Fruit fly (Drosophila melanogaster) whole organism, embryonic: Measurements from ENCODE around the gene Dtg.

Experiments
- Abd-B ChIP-seq: fragments of 200-800 bp; sonication (Bioruptor generic); optimal IDR thresholded peaks from 2 replicates; lab custom pipeline; 2018; ENCODE audit warnings: missing biosample characterization, mild to moderate bottlenecking, missing genetic modification characterization, moderate library complexity
- Asciz ChIP-seq: fragments of 200-800 bp; sonication (Bioruptor generic); optimal IDR thresholded peaks from 2 replicates; lab custom pipeline; 2017; ENCODE audit warnings: missing biosample characterization, mild to moderate bottlenecking, missing genetic modification characterization, missing genetic modification reagents
- B-H2 ChIP-seq: fragments of 200-800 bp; sonication (Bioruptor generic); optimal IDR thresholded peaks from 2 replicates; lab custom pipeline; 2018; ENCODE audit warnings: missing biosample characterization, mild to moderate bottlenecking, missing genetic modification characterization
- Bteb2 ChIP-seq: fragments of 200-800 bp; sonication (Bioruptor generic); optimal IDR thresholded peaks from 2 replicates; lab custom pipeline; 2016; ENCODE audit warnings: missing biosample characterization, missing genetic modification characterization
- CG10274 ChIP-seq: fragments of 200-800 bp; sonication (Bioruptor generic); optimal IDR thresholded peaks from 3 replicates; lab custom pipeline; 2017; ENCODE audit warnings: missing biosample characterization, mild to moderate bottlenecking, missing genetic modification characterization
- CG10366 ChIP-seq: fragments of 200-800 bp; sonication (Bioruptor generic); IDR thresholded peaks from 2 replicates; pipeline ENCODE4 v1.3.6; 2022; ENCODE audit warnings: missing biosample characterization, missing genetic modification characterization
- CG10431 ChIP-seq: fragments of 200-800 bp; sonication (Bioruptor generic); optimal IDR thresholded peaks from 3 replicates; lab custom pipeline; 2018; ENCODE audit warnings: missing biosample characterization, mild to moderate bottlenecking, missing genetic modification characterization
- CG10462 ChIP-seq: fragments of 200-800 bp; sonication (Bioruptor generic); optimal IDR thresholded peaks from 2 replicates; lab custom pipeline; 2016; ENCODE audit warnings: missing biosample characterization, missing genetic modification characterization
- CG10565 ChIP-seq: fragments of 200-800 bp; sonication (Bioruptor generic); optimal IDR thresholded peaks from 3 replicates; lab custom pipeline; 2016; ENCODE audit warnings: missing biosample characterization, mild to moderate bottlenecking, missing genetic modification characterization
- CG11398 ChIP-seq: fragments of 200-800 bp; sonication (Bioruptor generic); optimal IDR thresholded peaks from 2 replicates; lab custom pipeline; 2016; ENCODE audit warnings: missing biosample characterization, missing genetic modification characterization
- CG11723 ChIP-seq: fragments of 200-800 bp; sonication (Bioruptor generic); optimal IDR thresholded peaks from 2 replicates; lab custom pipeline; 2017; ENCODE audit warnings: missing biosample characterization, mild to moderate bottlenecking, missing genetic modification characterization
- CG13775 ChIP-seq: fragments of 200-800 bp; sonication (Bioruptor generic); optimal IDR thresholded peaks from 3 replicates; lab custom pipeline; 2017; ENCODE audit warnings: missing biosample characterization, mild to moderate bottlenecking, missing genetic modification characterization
- CG14014 ChIP-seq: fragments of 200-800 bp; sonication (Bioruptor generic); IDR thresholded peaks from 2 replicates; pipeline ENCODE4 v1.3.6; 2022; ENCODE audit warnings: missing biosample characterization, missing genetic modification characterization
- CG15696 ChIP-seq: fragments of 200-800 bp; sonication (Bioruptor generic); optimal IDR thresholded peaks from 2 replicates; lab custom pipeline; 2019; ENCODE audit warnings: missing biosample characterization, mild to moderate bottlenecking, missing genetic modification characterization, moderate library complexity
- CG17802 ChIP-seq: fragments of 200-800 bp; sonication (Bioruptor generic); optimal IDR thresholded peaks from 2 replicates; lab custom pipeline; 2018; ENCODE audit warnings: missing biosample characterization, mild to moderate bottlenecking, missing genetic modification characterization, moderate library complexity
- CG18476 ChIP-seq: fragments of 200-800 bp; sonication (Bioruptor generic); optimal IDR thresholded peaks from 2 replicates; lab custom pipeline; 2016; ENCODE audit warnings: missing biosample characterization, mild to moderate bottlenecking, missing genetic modification characterization
- CG2678 ChIP-seq: fragments of 200-800 bp; sonication (Bioruptor generic); optimal IDR thresholded peaks from 3 replicates; lab custom pipeline; 2019; ENCODE audit warnings: missing biosample characterization, mild to moderate bottlenecking, missing genetic modification characterization, moderate library complexity
- CG2712 ChIP-seq: fragments of 200-800 bp; optimal IDR thresholded peaks from 3 replicates; lab custom pipeline; 2019; ENCODE audit warnings: missing biosample characterization, mild to moderate bottlenecking, missing genetic modification characterization, moderate library complexity
- CG31388 ChIP-seq: fragments of 200-800 bp; sonication (Bioruptor generic); optimal IDR thresholded peaks from 2 replicates; lab custom pipeline; 2016; ENCODE audit warnings: missing biosample characterization, missing genetic modification characterization
- CG34422 ChIP-seq: fragments of 200-800 bp; sonication (Bioruptor generic); IDR thresholded peaks from 3 replicates; pipeline ENCODE4 v1.3.6; 2022; ENCODE audit warnings: missing biosample characterization, missing genetic modification characterization
- CG4617 ChIP-seq: fragments of 200-800 bp; sonication (Bioruptor generic); optimal IDR thresholded peaks from 3 replicates; lab custom pipeline; 2016; ENCODE audit warnings: missing biosample characterization, missing genetic modification characterization, borderline replicate concordance
- CG6254 ChIP-seq: fragments of 200-800 bp; sonication (Bioruptor generic); optimal IDR thresholded peaks from 3 replicates; lab custom pipeline; 2017; ENCODE audit warnings: mild to moderate bottlenecking, missing biosample characterization, missing genetic modification reagents, missing genetic modification characterization
- CG7745 ChIP-seq: fragments of 200-800 bp; sonication (Bioruptor generic); optimal IDR thresholded peaks from 2 replicates; lab custom pipeline; 2018; ENCODE audit warnings: missing biosample characterization, mild to moderate bottlenecking, missing genetic modification characterization, moderate library complexity
- CG7839 ChIP-seq: fragments of 200-800 bp; sonication (Bioruptor generic); optimal IDR thresholded peaks from 3 replicates; lab custom pipeline; 2018; ENCODE audit warnings: missing biosample characterization, mild to moderate bottlenecking, missing genetic modification characterization, moderate library complexity
- Dip3 ChIP-seq: fragments of 200-800 bp; sonication (Bioruptor generic); optimal IDR thresholded peaks from 3 replicates; lab custom pipeline; 2016; ENCODE audit warnings: missing biosample characterization, missing genetic modification characterization
- GATAe ChIP-seq: fragments of 200-800 bp; sonication (Bioruptor generic); conservative IDR thresholded peaks from 2 replicates; pipeline ENCODE4 v1.3.6; 2022; ENCODE audit warnings: missing biosample characterization, missing genetic modification characterization
- Hr78 ChIP-seq, 2 experiments: fragments of 200-800 bp in 1 of 2; fragments of >200 bp in 1 of 2; sonication (Bioruptor generic) in 1 of 2; optimal IDR thresholded peaks; 2 replicates each; lab custom pipeline; 2017 to 2019; ENCODE audit warnings: missing biosample characterization in 2 of 2, missing genetic modification characterization in 2 of 2, mild to moderate bottlenecking in 1 of 2, moderate library complexity in 1 of 2
- Lhr ChIP-seq: fragments of 200-800 bp; sonication (Bioruptor generic); optimal IDR thresholded peaks from 3 replicates; lab custom pipeline; 2017; ENCODE audit warnings: mild to moderate bottlenecking, missing biosample characterization, missing genetic modification reagents, missing genetic modification characterization
- Lpt ChIP-seq: fragments of >200 bp; optimal IDR thresholded peaks from 2 replicates; lab custom pipeline; 2018; ENCODE audit warnings: missing biosample characterization, missing genetic modification characterization
- NFAT ChIP-seq: fragments of 200-800 bp; sonication (Bioruptor generic); IDR thresholded peaks from 2 replicates; pipeline ENCODE4 v1.3.6; 2022; ENCODE audit warnings: missing biosample characterization, missing genetic modification characterization
- NK7.1 ChIP-seq: fragments of 200-800 bp; sonication (Bioruptor generic); optimal IDR thresholded peaks from 3 replicates; lab custom pipeline; 2016; ENCODE audit warnings: missing biosample characterization, missing genetic modification characterization
- Opbp ChIP-seq: fragments of 200-800 bp; sonication (Bioruptor generic); IDR thresholded peaks from 3 replicates; pipeline ENCODE4 v1.3.6; 2022; ENCODE audit warnings: missing biosample characterization, missing genetic modification characterization; ENCODE audit not compliant: partially characterized antibody
- Usf ChIP-seq: fragments of 200-800 bp; sonication (Bioruptor generic); optimal IDR thresholded peaks from 2 replicates; lab custom pipeline; 2017; ENCODE audit warnings: missing genotype, missing biosample characterization, missing genetic modification characterization
- ase ChIP-seq: fragments of 200-800 bp; sonication (Bioruptor generic); IDR thresholded peaks from 3 replicates; pipeline ENCODE4 v1.3.6; 2022; ENCODE audit warnings: missing biosample characterization, missing genetic modification characterization
- bowl ChIP-seq: fragments of 200-800 bp; sonication (Bioruptor generic); IDR thresholded peaks from 2 replicates; pipeline ENCODE4 v1.3.6; 2022; ENCODE audit warnings: missing biosample characterization, missing genetic modification characterization
- bsh ChIP-seq, 2 experiments: fragments of 200-800 bp; sonication (Bioruptor generic); optimal IDR thresholded peaks; 2 replicates each; lab custom pipeline; 2017 to 2018; ENCODE audit warnings: mild to moderate bottlenecking in 2 of 2, missing biosample characterization in 2 of 2, missing genetic modification characterization in 2 of 2, moderate library complexity in 1 of 2
- cad ChIP-seq: fragments of >200 bp; optimal IDR thresholded peaks from 2 replicates; lab custom pipeline; 2017; ENCODE audit warnings: missing biosample characterization, missing genetic modification characterization
- cwo ChIP-seq: fragments of 200-800 bp; sonication (Bioruptor generic); optimal IDR thresholded peaks from 3 replicates; lab custom pipeline; 2017; ENCODE audit warnings: missing biosample characterization, missing genetic modification characterization, mild to moderate bottlenecking, moderate library complexity, missing genetic modification reagents
- fd102C ChIP-seq: fragments of 200-800 bp; sonication (Bioruptor generic); optimal IDR thresholded peaks from 2 replicates; lab custom pipeline; 2018; ENCODE audit warnings: missing biosample characterization, mild to moderate bottlenecking, missing genetic modification characterization, moderate library complexity
- gcm2 ChIP-seq: fragments of 200-800 bp; sonication (Bioruptor generic); optimal IDR thresholded peaks from 2 replicates; lab custom pipeline; 2016; ENCODE audit warnings: missing biosample characterization, missing genetic modification characterization
- h ChIP-seq: fragments of >200 bp; optimal IDR thresholded peaks from 2 replicates; lab custom pipeline; 2017
- kah ChIP-seq: fragments of 200-800 bp; sonication (Bioruptor generic); optimal IDR thresholded peaks from 2 replicates; lab custom pipeline; 2018; ENCODE audit warnings: missing biosample characterization, mild to moderate bottlenecking, missing genetic modification characterization
- oc ChIP-seq: fragments of 200-800 bp; sonication (Bioruptor generic); optimal IDR thresholded peaks from 2 replicates; lab custom pipeline; 2018; ENCODE audit warnings: missing biosample characterization, mild to moderate bottlenecking, missing genetic modification characterization, moderate library complexity
- phol ChIP-seq: fragments of 200-800 bp; sonication (Bioruptor generic); optimal IDR thresholded peaks from 3 replicates; lab custom pipeline; 2018; ENCODE audit warnings: missing biosample characterization, mild to moderate bottlenecking, missing genetic modification characterization, moderate library complexity
- pzg ChIP-seq: fragments of 200-800 bp; sonication (Bioruptor generic); optimal IDR thresholded peaks from 3 replicates; lab custom pipeline; 2018; ENCODE audit warnings: missing biosample characterization, mild to moderate bottlenecking, missing genetic modification characterization, moderate library complexity
- so ChIP-seq: fragments of 200-800 bp; sonication (Bioruptor generic); IDR thresholded peaks from 3 replicates; pipeline ENCODE4 v1.3.6; 2022; ENCODE audit warnings: missing biosample characterization, missing genetic modification characterization
- wdn ChIP-seq: fragments of 200-800 bp; sonication (Bioruptor generic); IDR thresholded peaks from 2 replicates; pipeline ENCODE4 v1.3.6; 2022; ENCODE audit warnings: missing biosample characterization, missing genetic modification characterization
- zf30C ChIP-seq: fragments of 200-800 bp; sonication (Bioruptor generic); optimal IDR thresholded peaks from 3 replicates; lab custom pipeline; 2018; ENCODE audit warnings: missing biosample characterization, mild to moderate bottlenecking, missing genetic modification characterization
- zfh1 ChIP-seq: fragments of 200-800 bp; sonication (Bioruptor generic); IDR thresholded peaks from 3 replicates; pipeline ENCODE4 v1.3.6; 2022; ENCODE audit warnings: missing biosample characterization, missing genetic modification characterization

Dtg gene

DNA sequence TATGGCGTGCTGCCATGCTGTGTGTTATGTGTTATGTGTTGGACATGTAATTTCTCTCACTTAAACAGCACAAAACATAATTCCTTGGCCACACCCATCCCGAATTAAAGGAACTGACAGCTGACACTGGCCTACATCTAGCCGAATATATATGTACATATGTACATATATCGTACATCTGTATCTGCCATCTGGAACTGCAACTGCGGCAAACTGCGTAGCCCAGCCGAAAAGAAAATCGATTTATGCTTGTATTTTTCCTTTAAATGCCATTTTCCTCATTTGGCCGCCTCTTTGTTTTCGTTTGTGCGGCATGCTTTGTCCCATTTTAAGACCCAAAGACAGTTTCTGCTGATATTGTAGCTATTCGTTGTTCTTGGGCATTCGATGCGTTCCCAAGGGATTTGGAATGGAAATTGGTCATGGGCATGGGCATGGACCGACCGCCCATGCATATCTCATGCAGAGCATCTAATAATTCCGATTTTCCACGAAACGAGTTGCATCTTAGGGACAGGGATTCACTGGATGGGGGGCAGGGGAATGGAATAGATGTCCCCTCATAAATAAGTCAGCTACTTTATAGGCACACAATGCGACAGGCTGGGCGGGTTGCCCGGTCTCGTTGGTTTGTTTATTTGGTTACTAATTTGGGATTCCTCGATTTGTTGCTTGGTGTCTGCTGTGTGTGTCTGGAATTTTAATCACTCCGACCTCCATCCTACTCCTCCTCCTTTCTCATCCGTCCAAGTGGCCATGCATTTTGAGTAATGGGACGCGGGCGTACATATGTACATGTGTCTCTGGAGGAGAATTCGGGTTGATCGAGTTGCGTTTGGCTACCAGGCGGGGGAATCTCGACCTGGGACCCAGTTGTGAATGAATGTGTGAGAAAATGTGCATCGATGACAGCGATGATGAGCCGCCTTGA, 1.5 kb downstream of the Dtg start (continued):
- TF ChIP-seq NK7.1 (GFP tag; lab: Kevin White, UChicago) (no peak), CG7839 (tag; lab: Kevin White, UChicago) (no peak), CG17802 (no peak), cwo (GFP tag; lab: Kevin White, UChicago) (no peak), phol (tag; lab: Kevin White, UChicago) (no peak), Hr78 (GFP tag; optimal IDR thresholded peaks at IDR 0.05; lab: Kevin White, UChicago) (peak in 1 of 2 experiments; percentile 42), CG2678 (tag; lab: Kevin White, UChicago) (no peak), zfh1 (GFP tag; lab: Robert Waterston, UW) (0 out of 3 replicates have a peak, but pooled peaks have one; percentile 15), NFAT (GFP tag; lab: Robert Waterston, UW) (no peak), B-H2 (GFP tag; lab: Kevin White, UChicago) (no peak), GATAe (GFP tag; lab: Robert Waterston, UW) (no peak), h (lab: Kevin White, UChicago) (no peak), bsh (GFP tag; optimal IDR thresholded peaks at IDR 0.05; lab: Kevin White, UChicago) (no peak), pzg (GFP tag; lab: Kevin White, UChicago) (no peak), oc (tag; lab: Kevin White, UChicago) (peak; percentile 35), kah (peak; percentile 33), so (GFP tag; lab: Robert Waterston, UW) (no peak), CG11398 (GFP tag; lab: Kevin White, UChicago) (no peak), CG2712 (tag; lab: Kevin White, UChicago) (no peak), CG10366 (no peak), CG14014 (no peak), CG31388 (GFP tag; lab: Kevin White, UChicago) (no peak), Lpt (GFP tag; lab: Kevin White, UChicago) (no peak), cad (peak; percentile 34), ase (GFP tag; lab: Robert Waterston, UW) (no peak), CG34422 (GFP tag; lab: Robert Waterston, UW) (no peak), CG6254 (GFP tag; lab: Kevin White, UChicago) (no peak), CG10462 (GFP tag; lab: Kevin White, UChicago) (no peak), Asciz (GFP tag; lab: Kevin White, UChicago) (no peak), CG15696 (tag; lab: Kevin White, UChicago) (no peak), Lhr (GFP tag; lab: Kevin White, UChicago) (no peak), CG10274 (GFP tag; lab: Kevin White, UChicago) (no peak), bowl (GFP tag; lab: Robert Waterston, UW) (no peak), Abd-B (GFP tag; lab: Kevin White, UChicago) (no peak), CG18476 (GFP tag; lab: Kevin White, UChicago) (no peak), fd102C (GFP tag; lab: Kevin White, UChicago) (no peak), wdn (GFP tag; lab: Robert Waterston, UW) (no peak), CG10431 (no peak), Dip3 (GFP tag; lab: Kevin White, UChicago) (no peak), CG4617 (no peak), Bteb2 (no peak), CG10565 (GFP tag; lab: Kevin White, UChicago) (no peak), zf30C (GFP tag; lab: Kevin White, UChicago) (no peak), CG13775 (GFP tag; lab: Kevin White, UChicago) (no peak), CG11723 (GFP tag; lab: Kevin White, UChicago) (no peak), Opbp (0 out of 3 replicates have a peak, but pooled peaks have one; percentile 12), gcm2 (GFP tag; lab: Kevin White, UChicago) (no peak), Usf (GFP tag; lab: Kevin White, UChicago) (no peak), CG7745 (tag; lab: Kevin White, UChicago) (peak; percentile 58)
